Fruit fly (Drosophila melanogaster) whole organism, embryonic: ENCODE data around the gene dpr9.

ENCODE experiments used
- Antp ChIP-seq: fragments of 200-800 bp; sonication (Bioruptor generic); optimal IDR thresholded peaks from 3 replicates; lab custom pipeline; 2016; ENCODE audit warnings: missing biosample characterization, missing genetic modification characterization
- CG10274 ChIP-seq: fragments of 200-800 bp; sonication (Bioruptor generic); optimal IDR thresholded peaks from 3 replicates; lab custom pipeline; 2017; ENCODE audit warnings: missing biosample characterization, mild to moderate bottlenecking, missing genetic modification characterization
- CG10543 ChIP-seq: fragments of 200-800 bp; sonication (Bioruptor generic); optimal IDR thresholded peaks from 3 replicates; lab custom pipeline; 2017; ENCODE audit warnings: missing biosample characterization, mild to moderate bottlenecking, missing genetic modification characterization, moderate library complexity
- CG10959 ChIP-seq: fragments of 200-800 bp; sonication (Bioruptor generic); IDR thresholded peaks from 2 replicates; pipeline ENCODE4 v1.3.6; 2022; ENCODE audit warnings: missing biosample characterization, missing genetic modification characterization
- CG10979 ChIP-seq: fragments of 200-800 bp; sonication (Bioruptor generic); optimal IDR thresholded peaks from 2 replicates; lab custom pipeline; 2018; ENCODE audit warnings: missing biosample characterization, mild to moderate bottlenecking, missing genetic modification characterization, moderate library complexity
- CG11085 ChIP-seq: fragments of 200-800 bp; sonication (Bioruptor generic); IDR thresholded peaks from 2 replicates; pipeline ENCODE4 v1.3.6; 2022; ENCODE audit warnings: missing biosample characterization, missing genetic modification characterization
- CG11398 ChIP-seq: fragments of 200-800 bp; sonication (Bioruptor generic); optimal IDR thresholded peaks from 2 replicates; lab custom pipeline; 2016; ENCODE audit warnings: missing biosample characterization, missing genetic modification characterization
- CG13775 ChIP-seq: fragments of 200-800 bp; sonication (Bioruptor generic); optimal IDR thresholded peaks from 3 replicates; lab custom pipeline; 2017; ENCODE audit warnings: missing biosample characterization, mild to moderate bottlenecking, missing genetic modification characterization
- CG13894 ChIP-seq: fragments of 200-800 bp; sonication (Bioruptor generic); optimal IDR thresholded peaks from 3 replicates; lab custom pipeline; 2018; ENCODE audit warnings: missing biosample characterization, mild to moderate bottlenecking, missing genetic modification characterization, moderate library complexity
- CG17359 ChIP-seq: fragments of 200-800 bp; sonication (Bioruptor generic); optimal IDR thresholded peaks from 3 replicates; lab custom pipeline; 2018; ENCODE audit warnings: missing biosample characterization, mild to moderate bottlenecking, missing genetic modification characterization, moderate library complexity
- CG17568 ChIP-seq: fragments of 200-800 bp; sonication (Bioruptor generic); optimal IDR thresholded peaks from 2 replicates; lab custom pipeline; 2018; ENCODE audit warnings: missing biosample characterization, mild to moderate bottlenecking, missing genetic modification characterization, moderate library complexity
- CG17612 ChIP-seq: fragments of 200-800 bp; sonication (Bioruptor generic); IDR thresholded peaks from 2 replicates; pipeline ENCODE4 v1.3.6; 2022; ENCODE audit warnings: missing biosample characterization, missing genetic modification characterization
- CG17912 ChIP-seq: fragments of 200-800 bp; sonication (Bioruptor generic); optimal IDR thresholded peaks from 2 replicates; lab custom pipeline; 2018; ENCODE audit warnings: missing biosample characterization, mild to moderate bottlenecking, missing genetic modification characterization
- CG18262 ChIP-seq: fragments of 200-800 bp; optimal IDR thresholded peaks from 3 replicates; lab custom pipeline; 2019; ENCODE audit warnings: missing biosample characterization, mild to moderate bottlenecking, missing genetic modification characterization, moderate library complexity
- CG2129 ChIP-seq: fragments of 200-800 bp; sonication (Bioruptor generic); IDR thresholded peaks from 2 replicates; pipeline ENCODE4 v1.3.6; 2022; ENCODE audit warnings: missing biosample characterization, missing genetic modification characterization; ENCODE audit not compliant: partially characterized antibody
- CG30431 ChIP-seq: fragments of 200-800 bp; sonication (Bioruptor generic); optimal IDR thresholded peaks from 2 replicates; lab custom pipeline; 2017; ENCODE audit warnings: missing biosample characterization, missing genetic modification characterization
- CG3726 ChIP-seq: fragments of 200-800 bp; sonication (Bioruptor generic); IDR thresholded peaks from 3 replicates; pipeline ENCODE4, ENCODE4 v1.3.6; 2022; ENCODE audit warnings: missing biosample characterization, missing genetic modification characterization
- CG4617 ChIP-seq: fragments of 200-800 bp; sonication (Bioruptor generic); optimal IDR thresholded peaks from 3 replicates; lab custom pipeline; 2016; ENCODE audit warnings: missing biosample characterization, missing genetic modification characterization, borderline replicate concordance
- CG6689 ChIP-seq: fragments of 200-800 bp; sonication (Bioruptor generic); IDR thresholded peaks from 2 replicates; pipeline ENCODE4 v1.3.6; 2022; ENCODE audit warnings: missing biosample characterization, missing genetic modification characterization
- CG8089 ChIP-seq: fragments of 200-800 bp; sonication (Bioruptor generic); optimal IDR thresholded peaks from 3 replicates; lab custom pipeline; 2016; ENCODE audit warnings: missing biosample characterization, missing genetic modification characterization
- Camta ChIP-seq: fragments of 200-800 bp; sonication (Bioruptor generic); optimal IDR thresholded peaks from 2 replicates; lab custom pipeline; 2016; ENCODE audit warnings: missing biosample characterization, missing genetic modification characterization
- Dbx ChIP-seq: fragments of 200-800 bp; sonication (Bioruptor generic); IDR thresholded peaks from 3 replicates; pipeline ENCODE4 v1.3.6; 2022; ENCODE audit warnings: missing biosample characterization, missing genetic modification characterization
- Dp ChIP-seq: fragments of 200-800 bp; sonication (Bioruptor generic); optimal IDR thresholded peaks from 2 replicates; lab custom pipeline; 2018; ENCODE audit warnings: missing biosample characterization, mild to moderate bottlenecking, missing genetic modification characterization, moderate library complexity
- E2f2 ChIP-seq: fragments of 200-800 bp; sonication (Bioruptor generic); IDR thresholded peaks from 2 replicates; pipeline ENCODE4 v1.3.6; 2022; ENCODE audit warnings: missing biosample characterization, missing genetic modification characterization
- Elba2 ChIP-seq: fragments of 200-800 bp; sonication (Bioruptor generic); optimal IDR thresholded peaks from 3 replicates; lab custom pipeline; 2016; ENCODE audit warnings: missing biosample characterization, missing genetic modification characterization
- Fer3 ChIP-seq: fragments of 200-800 bp; sonication (Bioruptor generic); optimal IDR thresholded peaks from 2 replicates; lab custom pipeline; 2018; ENCODE audit warnings: missing biosample characterization, mild to moderate bottlenecking, missing genetic modification characterization, moderate library complexity
- Max ChIP-seq: fragments of 200-800 bp; sonication (Bioruptor generic); optimal IDR thresholded peaks from 2 replicates; lab custom pipeline; 2016; ENCODE audit warnings: missing biosample characterization, mild to moderate bottlenecking, missing genetic modification characterization
- Meics ChIP-seq: fragments of 200-800 bp; sonication (Bioruptor generic); optimal IDR thresholded peaks from 2 replicates; lab custom pipeline; 2017; ENCODE audit warnings: missing biosample characterization, mild to moderate bottlenecking, missing genetic modification characterization
- NC2α ChIP-seq: fragments of 200-800 bp; sonication (Bioruptor generic); optimal IDR thresholded peaks from 2 replicates; lab custom pipeline; 2016; ENCODE audit warnings: missing biosample characterization, missing genetic modification characterization
- Sry-δ ChIP-seq: fragments of 200-800 bp; sonication (Bioruptor generic); optimal IDR thresholded peaks from 2 replicates; lab custom pipeline; 2016; ENCODE audit warnings: missing biosample characterization, missing genetic modification characterization
- Tbp ChIP-seq: fragments of >200 bp; optimal IDR thresholded peaks from 2 replicates; lab custom pipeline; 2018; ENCODE audit warnings: missing biosample characterization, missing genetic modification characterization
- Xbp1 ChIP-seq: fragments of 200-800 bp; sonication (Bioruptor generic); optimal IDR thresholded peaks from 3 replicates; lab custom pipeline; 2016; ENCODE audit warnings: missing biosample characterization, mild to moderate bottlenecking, missing genetic modification characterization
- bcd ChIP-seq: fragments of 200-800 bp; sonication (Bioruptor generic); optimal IDR thresholded peaks from 2 replicates; lab custom pipeline; 2017; ENCODE audit warnings: missing biosample characterization, mild to moderate bottlenecking, missing genetic modification characterization
- bsh ChIP-seq, 2 experiments: fragments of 200-800 bp; sonication (Bioruptor generic); optimal IDR thresholded peaks; 2 replicates each; lab custom pipeline; 2017 to 2018; ENCODE audit warnings: mild to moderate bottlenecking in 2 of 2, missing biosample characterization in 2 of 2, missing genetic modification characterization in 2 of 2, moderate library complexity in 1 of 2
- caup ChIP-seq: fragments of 200-800 bp; sonication (Bioruptor generic); optimal IDR thresholded peaks from 3 replicates; lab custom pipeline; 2017; ENCODE audit warnings: missing biosample characterization, mild to moderate bottlenecking, missing genetic modification characterization, moderate library complexity; ENCODE audit not compliant: severe bottlenecking
- cg ChIP-seq: fragments of 200-800 bp; sonication (Bioruptor generic); optimal IDR thresholded peaks from 3 replicates; lab custom pipeline; 2019; ENCODE audit warnings: missing biosample characterization, mild to moderate bottlenecking, missing genetic modification characterization, moderate library complexity
- chn ChIP-seq: fragments of 200-800 bp; sonication (Bioruptor generic); optimal IDR thresholded peaks from 2 replicates; lab custom pipeline; 2016; ENCODE audit warnings: missing biosample characterization, missing genetic modification characterization
- corto ChIP-seq: fragments of 200-800 bp; sonication (Bioruptor generic); optimal IDR thresholded peaks from 2 replicates; lab custom pipeline; 2016; ENCODE audit warnings: missing biosample characterization, mild to moderate bottlenecking, missing genetic modification characterization, moderate library complexity
- esg ChIP-seq: fragments of 200-800 bp; sonication (Bioruptor generic); conservative IDR thresholded peaks from 2 replicates; pipeline ENCODE4 v1.3.6; 2022; ENCODE audit warnings: missing biosample characterization, missing genetic modification characterization
- eyg ChIP-seq: fragments of 200-800 bp; sonication (Bioruptor generic); optimal IDR thresholded peaks from 3 replicates; lab custom pipeline; 2016; ENCODE audit warnings: missing biosample characterization, missing genetic modification characterization
- gro ChIP-seq: fragments of 200-800 bp; sonication (Bioruptor generic); optimal IDR thresholded peaks from 2 replicates; lab custom pipeline; 2016; ENCODE audit warnings: missing biosample characterization, missing genetic modification characterization
- gsb-n ChIP-seq: fragments of 200-800 bp; sonication (Bioruptor generic); optimal IDR thresholded peaks from 3 replicates; lab custom pipeline; 2018; ENCODE audit warnings: missing biosample characterization, mild to moderate bottlenecking, missing genetic modification characterization
- ind ChIP-seq: fragments of 200-800 bp; sonication (Bioruptor generic); optimal IDR thresholded peaks from 3 replicates; lab custom pipeline; 2016; ENCODE audit warnings: missing biosample characterization, missing genetic modification characterization
- lab ChIP-seq: fragments of 200-800 bp; sonication (Bioruptor generic); optimal IDR thresholded peaks from 3 replicates; lab custom pipeline; 2017; ENCODE audit warnings: missing biosample characterization, missing genetic modification characterization, mild to moderate bottlenecking, moderate library complexity, missing genetic modification reagents
- pho ChIP-seq: fragments of 200-800 bp; sonication (Bioruptor generic); optimal IDR thresholded peaks from 2 replicates; lab custom pipeline; 2016; ENCODE audit warnings: missing biosample characterization, missing genetic modification characterization
- sug ChIP-seq: fragments of 200-800 bp; optimal IDR thresholded peaks from 2 replicates; lab custom pipeline; 2019; ENCODE audit warnings: missing biosample characterization, mild to moderate bottlenecking, missing genetic modification characterization, moderate library complexity
- tio ChIP-seq: fragments of 200-800 bp; sonication (Bioruptor generic); optimal IDR thresholded peaks from 2 replicates; lab custom pipeline; 2017; ENCODE audit warnings: missing biosample characterization, missing genetic modification characterization, inconsistent platforms
- ttk ChIP-seq: fragments of 200-800 bp; sonication (Bioruptor generic); IDR thresholded peaks from 2 replicates; pipeline ENCODE4 v2.1.2; 2022; ENCODE audit warnings: missing biosample characterization, missing genetic modification characterization
- unpg ChIP-seq: fragments of 200-800 bp; sonication (Bioruptor generic); optimal IDR thresholded peaks from 3 replicates; lab custom pipeline; 2018; ENCODE audit warnings: missing biosample characterization, mild to moderate bottlenecking, missing genetic modification characterization, moderate library complexity
- z ChIP-seq: fragments of 200-800 bp; sonication (Bioruptor generic); IDR thresholded peaks from 3 replicates; pipeline ENCODE4 v1.3.6; 2022; ENCODE audit warnings: missing biosample characterization, missing genetic modification characterization

dpr9 gene

dm6 chr3R:15089250-15089921 is 12.4 kb upstream of the dpr9 start (continued):
- TF ChIP-seq chn (GFP tag; lab: Kevin White, UChicago) (peak; percentile 39), cg (GFP tag; lab: Kevin White, UChicago) (peak; percentile 61), CG30431 (GFP tag; lab: Kevin White, UChicago) (no peak), Sry-δ (no peak), caup (GFP tag; lab: Kevin White, UChicago) (peak; percentile 61), CG13894 (tag; lab: Kevin White, UChicago) (peak; percentile 29), CG3726 (GFP tag; lab: Robert Waterston, UW) (no peak), unpg (GFP tag; lab: Kevin White, UChicago) (peak; percentile 27), Antp (peak; percentile 21), Dbx (GFP tag; lab: Robert Waterston, UW) (no peak), bsh (GFP tag; optimal IDR thresholded peaks at IDR 0.05; lab: Kevin White, UChicago) (peak in 1 of 2 experiments; percentile 60), CG10274 (GFP tag; lab: Kevin White, UChicago) (no peak), sug (tag; lab: Kevin White, UChicago) (peak; percentile 50), Tbp (GFP tag; lab: Kevin White, UChicago) (no peak), Camta (peak; percentile 10), CG6689 (no peak), CG2129 (no peak), ttk (GFP tag; lab: Robert Waterston, UW) (no peak), CG13775 (GFP tag; lab: Kevin White, UChicago) (no peak), Dp (GFP tag; lab: Kevin White, UChicago) (no peak), z (GFP tag; lab: Robert Waterston, UW) (no peak), Meics (peak; percentile 40), Fer3 (tag; lab: Kevin White, UChicago) (peak; percentile 34), corto (GFP tag; lab: Kevin White, UChicago) (no peak), CG10979 (tag; lab: Kevin White, UChicago) (peak; percentile 10), CG10959 (GFP tag; lab: Robert Waterston, UW) (no peak), esg (GFP tag; lab: Robert Waterston, UW) (no peak), lab (GFP tag; lab: Kevin White, UChicago) (peak; percentile 81), CG17568 (peak; percentile 84), bcd (no peak), E2f2 (GFP tag; lab: Robert Waterston, UW) (no peak), pho (GFP tag; lab: Kevin White, UChicago) (no peak), CG11085 (GFP tag; lab: Robert Waterston, UW) (no peak), Elba2 (no peak), CG10543 (peak; percentile 50), gsb-n (tag; lab: Kevin White, UChicago) (peak; percentile 4), CG17912 (GFP tag; lab: Kevin White, UChicago) (no peak), CG11398 (GFP tag; lab: Kevin White, UChicago) (peak; percentile 9), ind (GFP tag; lab: Kevin White, UChicago) (peak; percentile 8), tio (GFP tag; lab: Kevin White, UChicago) (no peak), CG17359 (tag; lab: Kevin White, UChicago) (peak; percentile 27), Max (peak; percentile 40), CG4617 (GFP tag; lab: Kevin White, UChicago) (no peak), gro (peak; percentile 19), CG17612 (GFP tag; lab: Robert Waterston, UW) (no peak), CG8089 (GFP tag; lab: Kevin White, UChicago) (no peak), CG18262 (peak; percentile 19), NC2α (GFP tag; lab: Kevin White, UChicago) (no peak), eyg (GFP tag; lab: Kevin White, UChicago) (no peak), Xbp1 (GFP tag; lab: Kevin White, UChicago) (peak; percentile 14)
